Worm (Caenorhabditis elegans) whole organism, mixed stage, embryonic: Measurements from ENCODE around the gene F37C4.4.

Source experiments
- M03D4.4 ChIP-seq: sonication (generic microtip); optimal IDR thresholded peaks from 2 replicates; lab custom pipeline; 2017; ENCODE audit warnings: mild to moderate bottlenecking, missing genetic modification characterization, missing compliant biosample characterization
- bed-3 ChIP-seq: fragments of 200-800 bp; sonication (Bioruptor generic); optimal IDR thresholded peaks from 3 replicates; lab custom pipeline; 2018; ENCODE audit warnings: mild to moderate bottlenecking, missing genetic modification characterization, moderate library complexity, missing compliant biosample characterization
- blmp-1 ChIP-seq: fragments of 150-350 bp; optimal IDR thresholded peaks from 2 replicates; lab custom pipeline; 2014; ENCODE audit warnings: missing biosample characterization, missing genetic modification characterization
- ceh-39 ChIP-seq: fragments of 150-350 bp; optimal IDR thresholded peaks from 2 replicates; lab custom pipeline; 2014; ENCODE audit warnings: missing biosample characterization, missing genetic modification characterization
- ceh-43 ChIP-seq: fragments of 200-800 bp; sonication (Bioruptor generic); optimal IDR thresholded peaks from 2 replicates; lab custom pipeline; 2018; ENCODE audit warnings: mild to moderate bottlenecking, missing genetic modification characterization, moderate library complexity, missing compliant biosample characterization
- ceh-83 ChIP-seq: fragments of 200-800 bp; sonication (Bioruptor generic); optimal IDR thresholded peaks from 2 replicates; lab custom pipeline; 2018; ENCODE audit warnings: mild to moderate bottlenecking, missing genetic modification characterization, missing compliant biosample characterization
- ces-1 ChIP-seq: fragments of 150-350 bp; optimal IDR thresholded peaks from 2 replicates; lab custom pipeline; 2014; ENCODE audit warnings: missing biosample characterization, missing genetic modification reagents, missing genetic modification characterization
- cnd-1 ChIP-seq: fragments of 200-800 bp; sonication (Bioruptor generic); optimal IDR thresholded peaks from 2 replicates; lab custom pipeline; 2018; ENCODE audit warnings: mild to moderate bottlenecking, missing genetic modification characterization, missing compliant biosample characterization
- drap-1 ChIP-seq: fragments of 200-800 bp; sonication (Bioruptor generic); optimal IDR thresholded peaks from 3 replicates; lab custom pipeline; 2018; ENCODE audit warnings: mild to moderate bottlenecking, missing genetic modification characterization, missing compliant biosample characterization
- elt-3 ChIP-seq: fragments of 150-350 bp; optimal IDR thresholded peaks from 2 replicates; lab custom pipeline; 2014; ENCODE audit warnings: missing biosample characterization, missing genetic modification characterization
- flh-1 ChIP-seq: fragments of 200-800 bp; sonication (Bioruptor generic); optimal IDR thresholded peaks from 2 replicates; lab custom pipeline; 2018; ENCODE audit warnings: mild to moderate bottlenecking, missing genetic modification characterization, moderate library complexity, missing compliant biosample characterization
- ham-2 ChIP-seq: fragments of 200-800 bp; sonication (Bioruptor generic); optimal IDR thresholded peaks from 2 replicates; lab custom pipeline; 2018; ENCODE audit warnings: mild to moderate bottlenecking, missing genetic modification characterization, missing compliant biosample characterization
- lin-13 ChIP-seq: fragments of 150-350 bp; optimal IDR thresholded peaks from 2 replicates; lab custom pipeline; 2014; ENCODE audit warnings: missing biosample characterization, missing genetic modification characterization
- lin-32 ChIP-seq: fragments of 200-800 bp; sonication (Bioruptor generic); optimal IDR thresholded peaks from 2 replicates; lab custom pipeline; 2018; ENCODE audit warnings: mild to moderate bottlenecking, missing genetic modification characterization, missing compliant biosample characterization
- lsy-2 ChIP-seq: fragments of 150-350 bp; optimal IDR thresholded peaks from 2 replicates; lab custom pipeline; 2014; ENCODE audit warnings: missing biosample characterization, missing genetic modification characterization
- mab-5 ChIP-seq: fragments of 150-350 bp; optimal IDR thresholded peaks from 2 replicates; lab custom pipeline; 2014; ENCODE audit warnings: missing biosample characterization, missing genetic modification characterization
- mep-1 ChIP-seq: fragments of 150-350 bp; optimal IDR thresholded peaks from 2 replicates; lab custom pipeline; 2017; ENCODE audit warnings: missing biosample characterization, missing genetic modification reagents, missing genetic modification characterization, inconsistent platforms
- mls-2 ChIP-seq: sonication (generic microtip); optimal IDR thresholded peaks from 2 replicates; lab custom pipeline; 2016; ENCODE audit warnings: mild to moderate bottlenecking, missing genetic modification characterization, moderate library complexity, missing compliant biosample characterization
- nhr-12 ChIP-seq: fragments of 150-350 bp; optimal IDR thresholded peaks from 2 replicates; lab custom pipeline; 2014; ENCODE audit warnings: missing biosample characterization, missing genetic modification characterization
- nhr-2 ChIP-seq: fragments of 150-350 bp; optimal IDR thresholded peaks from 2 replicates; lab custom pipeline; 2014; ENCODE audit warnings: missing biosample characterization, missing genetic modification characterization
- nhr-237 ChIP-seq: fragments of 150-350 bp; optimal IDR thresholded peaks from 2 replicates; lab custom pipeline; 2014; ENCODE audit warnings: missing biosample characterization, missing genetic modification characterization
- nhr-28 ChIP-seq: fragments of 150-350 bp; optimal IDR thresholded peaks from 2 replicates; lab custom pipeline; 2014; ENCODE audit warnings: missing biosample characterization, missing genetic modification characterization
- pha-4 ChIP-seq: fragments of 150-350 bp; optimal IDR thresholded peaks from 2 replicates; lab custom pipeline; 2018; ENCODE audit warnings: missing biosample characterization, missing genetic modification reagents, missing genetic modification characterization
- sem-2 ChIP-seq: fragments of 200-800 bp; sonication (Bioruptor generic); optimal IDR thresholded peaks from 2 replicates; lab custom pipeline; 2018; ENCODE audit warnings: mild to moderate bottlenecking, missing genetic modification characterization, missing compliant biosample characterization
- snpc-4 ChIP-seq: fragments of 150-350 bp; optimal IDR thresholded peaks from 2 replicates; lab custom pipeline; 2014; ENCODE audit warnings: missing biosample characterization, missing genetic modification characterization
- sptf-1 ChIP-seq: sonication (generic microtip); optimal IDR thresholded peaks from 2 replicates; lab custom pipeline; 2017; ENCODE audit warnings: mild to moderate bottlenecking, missing genetic modification characterization, moderate library complexity, missing compliant biosample characterization
- tbx-8 ChIP-seq: fragments of 200-800 bp; sonication (Bioruptor generic); optimal IDR thresholded peaks from 2 replicates; lab custom pipeline; 2018; ENCODE audit warnings: mild to moderate bottlenecking, missing genetic modification characterization, moderate library complexity, missing compliant biosample characterization
- unc-120 ChIP-seq: sonication (generic microtip); optimal IDR thresholded peaks from 2 replicates; lab custom pipeline; 2017; ENCODE audit warnings: missing genetic modification characterization, missing compliant biosample characterization; ENCODE audit not compliant: poor library complexity, severe bottlenecking
- unc-39 ChIP-seq: fragments of 150-350 bp; optimal IDR thresholded peaks from 2 replicates; lab custom pipeline; 2014; ENCODE audit warnings: missing biosample characterization, missing genetic modification characterization
- unc-62 ChIP-seq: fragments of 150-350 bp; optimal IDR thresholded peaks from 2 replicates; lab custom pipeline; 2014; ENCODE audit warnings: missing biosample characterization, missing genetic modification reagents, missing genetic modification characterization
- ztf-11 ChIP-seq: fragments of 150-350 bp; optimal IDR thresholded peaks from 2 replicates; lab custom pipeline; 2014; ENCODE audit warnings: missing biosample characterization, missing genetic modification characterization

Gene F37C4.4

ce11 chrIV:3873706-3874105 is 6.6 kb downstream of the F37C4.4 start, which contains the start of gene F37C4.5:
F37C4.5 (minus strand) TSS chrIV:3873806.
- no peak for TF ChIP-seq snpc-4 (tag; lab: Kevin White, UChicago)
- TF ChIP-seq nhr-12 = no peak
- no peak for TF ChIP-seq M03D4.4
- TF ChIP-seq lin-13 (tag; lab: Kevin White, UChicago) = no peak
- no peak for TF ChIP-seq cnd-1
- no peak for TF ChIP-seq unc-39 (tag; lab: Kevin White, UChicago)
- TF ChIP-seq ceh-39 (tag; lab: Kevin White, UChicago) = no peak
- TF ChIP-seq ceh-43 = no peak
- no peak for TF ChIP-seq unc-120 (tag; lab: Kevin White, UChicago)
- TF ChIP-seq lsy-2 (tag; lab: Kevin White, UChicago) = no peak
- no peak for TF ChIP-seq nhr-2

- TF ChIP-seq pha-4 (tag; lab: Kevin White, UChicago) (no peak), ceh-83 (GFP tag; lab: Kevin White, UChicago) (peak; percentile 34), bed-3 (no peak), mab-5 (no peak), unc-62 (GFP tag; lab: Kevin White, UChicago) (no peak), nhr-237 (tag; lab: Kevin White, UChicago) (no peak), unc-39 (tag; lab: Kevin White, UChicago) (no peak), nhr-12 (no peak), sptf-1 (peak; percentile 18)
- TF ChIP-seq, all 35 proteins: peak for 2
Measured at ce11 chrIV:3874417-3874816, 7.3 kb downstream of the F37C4.4 start.

DNA sequence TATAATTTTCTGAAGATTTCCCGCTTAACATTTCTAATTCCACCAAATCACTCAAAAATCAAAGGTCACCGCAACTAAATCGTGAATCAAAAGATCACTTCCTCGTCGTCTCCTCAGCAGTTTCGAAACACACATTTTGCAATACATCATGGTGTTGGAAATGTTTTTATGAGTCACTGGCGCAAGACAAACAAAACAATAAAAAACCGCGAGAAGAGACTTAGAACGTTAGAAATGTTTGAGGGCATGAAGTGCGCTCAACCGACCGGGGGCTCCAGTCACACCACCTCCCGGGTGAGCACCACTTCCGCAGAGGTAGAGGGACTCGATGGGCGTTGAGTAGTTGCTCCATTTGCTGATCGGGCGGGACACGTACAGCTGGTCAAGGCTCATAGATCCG is 8.2 kb downstream of the F37C4.4 start:
- TF ChIP-seq ceh-83 (GFP tag; lab: Kevin White, UChicago) = no peak
- TF ChIP-seq unc-39 (tag; lab: Kevin White, UChicago) = no peak
- TF ChIP-seq mls-2 (tag; lab: Kevin White, UChicago) = no peak
- TF ChIP-seq lin-32 (GFP tag; lab: Kevin White, UChicago) = no peak
- TF ChIP-seq pha-4 (tag; lab: Kevin White, UChicago) = no peak
- no peak for TF ChIP-seq nhr-28 (tag; lab: Kevin White, UChicago)
- no peak for TF ChIP-seq drap-1 (GFP tag; lab: Kevin White, UChicago)
- TF ChIP-seq nhr-2 = no peak
- TF ChIP-seq lsy-2 (tag; lab: Kevin White, UChicago) = no peak
- TF ChIP-seq elt-3 (tag; lab: Kevin White, UChicago) = no peak
- no peak for TF ChIP-seq lin-13 (tag; lab: Kevin White, UChicago)
- no peak for TF ChIP-seq ceh-39 (tag; lab: Kevin White, UChicago)
- no peak for TF ChIP-seq nhr-12
- TF ChIP-seq sptf-1 = no peak
- no peak for TF ChIP-seq nhr-237 (tag; lab: Kevin White, UChicago)
- TF ChIP-seq unc-62 (GFP tag; lab: Kevin White, UChicago) = no peak
- no peak for TF ChIP-seq mep-1 (tag; lab: Kevin White, UChicago)

DNA sequence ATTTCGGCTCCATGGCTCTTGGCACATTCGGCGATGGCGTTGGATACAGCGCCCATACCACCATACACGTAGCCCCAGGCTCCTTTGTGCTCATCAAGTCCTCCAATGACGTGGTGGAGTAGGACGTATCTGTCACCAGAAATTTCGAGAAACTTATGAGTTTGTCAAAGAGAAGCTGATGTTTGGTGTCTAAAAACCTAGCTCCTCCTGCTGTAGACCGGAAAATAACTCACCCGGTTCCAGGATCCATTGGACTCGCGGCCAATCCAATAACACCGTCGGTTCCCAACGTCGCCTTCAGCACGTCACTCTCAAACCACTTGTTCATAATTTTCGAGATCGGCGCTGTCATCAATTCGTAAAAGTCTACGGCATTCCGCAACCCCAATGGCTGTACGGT is 9.8 kb downstream of the F37C4.4 start:
- TF ChIP-seq unc-62 (GFP tag; lab: Kevin White, UChicago) (no peak), flh-1 (no peak), drap-1 (GFP tag; lab: Kevin White, UChicago) (no peak), nhr-28 (tag; lab: Kevin White, UChicago) (no peak), sptf-1 (no peak), unc-120 (tag; lab: Kevin White, UChicago) (no peak), ces-1 (no peak), blmp-1 (no peak), snpc-4 (tag; lab: Kevin White, UChicago) (no peak), sem-2 (no peak), unc-39 (tag; lab: Kevin White, UChicago) (no peak)

DNA sequence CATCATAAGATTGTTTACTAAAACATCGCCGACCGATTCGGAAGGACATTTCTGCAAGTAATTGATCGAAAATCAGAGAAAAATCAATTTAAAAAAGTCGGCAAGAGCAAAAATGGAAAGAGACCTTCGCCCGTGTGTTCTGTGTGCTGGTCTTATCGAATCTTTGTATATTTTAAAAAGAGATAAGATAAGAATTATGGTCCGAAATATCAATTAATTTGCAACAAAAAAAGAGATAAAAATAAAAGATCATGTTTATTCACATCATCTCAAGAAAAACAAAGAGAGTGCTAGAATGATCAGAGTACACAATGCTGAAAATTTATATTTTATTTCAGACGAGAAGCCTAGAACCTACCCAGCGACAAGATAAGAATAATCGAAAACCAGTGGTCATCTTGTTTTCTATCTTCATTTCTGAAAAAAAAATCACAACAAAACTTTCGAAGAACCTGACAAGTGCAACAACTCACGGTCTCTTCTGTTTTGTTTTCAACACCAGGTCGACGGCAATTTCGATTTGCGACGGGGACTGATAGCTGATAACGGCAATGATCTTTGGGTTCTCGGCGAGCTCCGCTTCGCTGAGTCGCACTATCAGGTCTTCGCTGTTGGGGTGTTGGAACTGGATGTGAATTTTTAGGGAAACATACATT is 11.3 kb downstream of the F37C4.4 start, which contains the start of gene F37C4.6:
Gene F37C4.6 (minus strand): TSS at position 51 of the 656 bp plus-strand sequence.
- TF ChIP-seq flh-1 (no peak), sptf-1 (no peak), mep-1 (tag; lab: Kevin White, UChicago) (no peak), ceh-83 (GFP tag; lab: Kevin White, UChicago) (no peak), pha-4 (tag; lab: Kevin White, UChicago) (no peak), blmp-1 (no peak), lin-13 (tag; lab: Kevin White, UChicago) (no peak), nhr-237 (tag; lab: Kevin White, UChicago) (no peak), ces-1 (no peak), mab-5 (no peak), bed-3 (no peak), ham-2 (GFP tag; lab: Kevin White, UChicago) (no peak), unc-120 (tag; lab: Kevin White, UChicago) (no peak), ztf-11 (tag; lab: Kevin White, UChicago) (no peak), tbx-8 (GFP tag; lab: Kevin White, UChicago) (no peak), ceh-43 (no peak)
